Worm (Caenorhabditis elegans): ENCODE results near the gene C06A6.2.

The C06A6.2 gene

ce11 chrIV:7898489-7898888, 52.1 kb downstream of the C06A6.2 start (continued):
- TF ChIP-seq mdl-1 (tag; optimal IDR thresholded peaks at IDR 0.05) = no peak
- peak; percentile 65 for TF ChIP-seq pqm-1 (tag; optimal IDR thresholded peaks at IDR 0.05)
- peak; percentile 28 for TF ChIP-seq T20F7.1 (GFP tag; optimal IDR thresholded peaks at IDR 0.05)
- peak; percentile 61 for TF ChIP-seq nhr-28 (tag; optimal IDR thresholded peaks at IDR 0.05)
- no peak for TF ChIP-seq nhr-48 (tag; optimal IDR thresholded peaks at IDR 0.05)
- no peak for TF ChIP-seq F49E8.2 (tag; optimal IDR thresholded peaks at IDR 0.05; ENCODE audit: borderline replicate concordance)
- no peak for TF ChIP-seq jun-1 (tag; optimal IDR thresholded peaks at IDR 0.05)
- TF ChIP-seq hlh-11 (tag; optimal IDR thresholded peaks at IDR 0.05) = peak; percentile 60
- no peak for TF ChIP-seq duxl-1 (tag; optimal IDR thresholded peaks at IDR 0.05; ENCODE audit: poor library complexity)
- TF ChIP-seq dmd-6 (GFP tag; IDR thresholded peaks at IDR 0.05) = peak; percentile 38; the same call in 1 of the 2 replicates

- TF ChIP-seq lin-38 (GFP tag; IDR thresholded peaks at IDR 0.05) = peak; percentile 60
- TF ChIP-seq T20F7.1 (GFP tag; optimal IDR thresholded peaks at IDR 0.05) = peak; percentile 67
- peak; percentile 73 for TF ChIP-seq dmd-6 (GFP tag; IDR thresholded peaks at IDR 0.05)
- no peak for TF ChIP-seq daf-8 (GFP tag; IDR thresholded peaks at IDR 0.05)
- TF ChIP-seq nhr-6 (tag; optimal IDR thresholded peaks at IDR 0.05) = peak; percentile 62
- peak in 1 of 2 experiments; percentile 27 for TF ChIP-seq hif-1 (tag; optimal IDR thresholded peaks at IDR 0.05)
- TF ChIP-seq sdz-12 (GFP tag; optimal IDR thresholded peaks at IDR 0.05) = no peak
- peak; percentile 74 for TF ChIP-seq hlh-11 (tag; optimal IDR thresholded peaks at IDR 0.05)
- TF ChIP-seq lin-13 (GFP tag; optimal IDR thresholded peaks at IDR 0.05) = peak; percentile 21
- peak; percentile 25 for TF ChIP-seq nhr-48 (tag; optimal IDR thresholded peaks at IDR 0.05)
- no peak for TF ChIP-seq lim-7 (GFP tag; IDR thresholded peaks at IDR 0.05)
- TF ChIP-seq fkh-10 (GFP tag; optimal IDR thresholded peaks at IDR 0.05) = peak; percentile 8
- peak; percentile 79 for TF ChIP-seq hlh-30 (tag; optimal IDR thresholded peaks at IDR 0.05; ENCODE audit: insufficient read depth)
- peak; percentile 65 for TF ChIP-seq nhr-28 (tag; optimal IDR thresholded peaks at IDR 0.05)
- no peak for TF ChIP-seq attf-4 (tag; optimal IDR thresholded peaks at IDR 0.05)
- TF ChIP-seq tra-1 (GFP tag; IDR thresholded peaks at IDR 0.05) = 0 out of 2 replicates have a peak, but pooled peaks have one; percentile 25
- no peak for TF ChIP-seq nhr-102 (tag; optimal IDR thresholded peaks at IDR 0.05)
- TF ChIP-seq ama-1 (optimal IDR thresholded peaks at IDR 0.05) = no peak
- no peak for TF ChIP-seq mdt-29 (GFP tag; IDR thresholded peaks at IDR 0.05)
- no peak for TF ChIP-seq egl-43 (GFP tag; IDR thresholded peaks at IDR 0.05)
- TF ChIP-seq mdl-1 (tag; optimal IDR thresholded peaks at IDR 0.05) = peak in 1 of 2 experiments; percentile 6
- TF ChIP-seq ceh-20 (GFP tag; IDR thresholded peaks at IDR 0.05) = 0 out of 2 replicates have a peak, but pooled peaks have one; percentile 29
- no peak for TF ChIP-seq pqm-1 (tag; optimal IDR thresholded peaks at IDR 0.05)
- TF ChIP-seq ctbp-1 (GFP tag; IDR thresholded peaks at IDR 0.05) = no peak
- no peak for TF ChIP-seq F49E8.2 (tag; optimal IDR thresholded peaks at IDR 0.05; ENCODE audit: borderline replicate concordance)
- no peak for TF ChIP-seq aha-1 (tag)
- TF ChIP-seq nhr-11 (tag; optimal IDR thresholded peaks at IDR 0.05) = peak; percentile 19
- TF ChIP-seq zip-11 (GFP tag; IDR thresholded peaks at IDR 0.05) = no peak
- TF ChIP-seq daf-16 (GFP tag; optimal IDR thresholded peaks at IDR 0.05) = peak in 1 of 2 experiments; percentile 5
- peak; percentile 77 for TF ChIP-seq daf-16 (tag; optimal IDR thresholded peaks at IDR 0.05)
- peak; percentile 62 for TF ChIP-seq rbr-2 (tag; optimal IDR thresholded peaks at IDR 0.05)
- peak; percentile 69; the same call in 1 of the 2 replicates for TF ChIP-seq arid-1 (GFP tag; conservative IDR thresholded peaks at IDR 0.05)
- no peak for TF ChIP-seq fos-1 (tag; optimal IDR thresholded peaks at IDR 0.05)
- TF ChIP-seq mep-1 (tag; optimal IDR thresholded peaks at IDR 0.05) = peak; percentile 83
- TF ChIP-seq nhr-42 (GFP tag; IDR thresholded peaks at IDR 0.05) = no peak
- TF ChIP-seq mes-2 (tag; optimal IDR thresholded peaks at IDR 0.05; ENCODE audit: poor library complexity, severe bottlenecking) = peak; percentile 80
- peak; percentile 75 to 98 for TF ChIP-seq lsy-2 (tag; optimal IDR thresholded peaks at IDR 0.05)
- TF ChIP-seq php-3 (GFP tag; IDR thresholded peaks at IDR 0.05) = 0 out of 2 replicates have a peak, but pooled peaks have one; percentile 53
- no peak for TF ChIP-seq R02D3.7 (tag; optimal IDR thresholded peaks at IDR 0.05)
- TF ChIP-seq D1046.2 (GFP tag; IDR thresholded peaks at IDR 0.05) = no peak
- peak; percentile 77 for TF ChIP-seq dpl-1 (GFP tag; optimal IDR thresholded peaks at IDR 0.05)
- 0 out of 2 replicates have a peak, but pooled peaks have one; percentile 43 for TF ChIP-seq zfp-3 (GFP tag; conservative IDR thresholded peaks at IDR 0.05)
- 0 out of 2 replicates have a peak, but pooled peaks have one; percentile 33 for TF ChIP-seq lin-1 (GFP tag; IDR thresholded peaks at IDR 0.05)
- TF ChIP-seq hmg-1.1 (GFP tag; IDR thresholded peaks at IDR 0.05) = peak; percentile 61
- TF ChIP-seq nhr-76 (tag; optimal IDR thresholded peaks at IDR 0.05) = no peak
Observed at ce11 chrIV:7902221-7902904, 55.9 kb downstream of the C06A6.2 start, which contains the start of gene arp-11. arp-11 (minus strand) TSS chrIV:7902271.

Data from whole organism, L4 larva.